Worm (Caenorhabditis elegans): Measurements from ENCODE around the gene gldc-1.

Gene gldc-1

ce11 chrII:6047639-6048159 lies 2.5 kb upstream of the gldc-1 start, which contains the start of the genes R12C12.6 and ran-5 (continued):
- TF ChIP-seq zim-3 (tag; optimal IDR thresholded peaks at IDR 0.05) = no peak
- TF ChIP-seq chd-7 (tag; optimal IDR thresholded peaks at IDR 0.05) = peak; percentile 21
- TF ChIP-seq gei-17 (GFP tag; optimal IDR thresholded peaks at IDR 0.05) = peak; percentile 17

- no peak for TF ChIP-seq fkh-3 (tag; optimal IDR thresholded peaks at IDR 0.05)
- no peak for TF ChIP-seq unc-62 (GFP tag; optimal IDR thresholded peaks at IDR 0.05)
- no peak for TF ChIP-seq tbp1 (GFP tag; optimal IDR thresholded peaks at IDR 0.05)
- no peak for TF ChIP-seq lir-1 (GFP tag; conservative IDR thresholded peaks at IDR 0.05)
- no peak for TF ChIP-seq efl-1 (GFP tag; optimal IDR thresholded peaks at IDR 0.05)
- no peak for TF ChIP-seq K12H6.12 (tag; optimal IDR thresholded peaks at IDR 0.05)
- no peak for TF ChIP-seq lin-40 (tag; optimal IDR thresholded peaks at IDR 0.05)
- TF ChIP-seq ztf-6 (GFP tag; IDR thresholded peaks at IDR 0.05) = no peak
- no peak for TF ChIP-seq F33H1.4 (GFP tag; IDR thresholded peaks at IDR 0.05)
- no peak for TF ChIP-seq B0019.2 (GFP tag; conservative IDR thresholded peaks at IDR 0.05)
- no peak for TF ChIP-seq ztf-3 (GFP tag; optimal IDR thresholded peaks at IDR 0.05)
- TF ChIP-seq gei-17 (GFP tag; optimal IDR thresholded peaks at IDR 0.05) = no peak
- TF ChIP-seq ceh-40 (GFP tag; IDR thresholded peaks at IDR 0.05) = no peak
- no peak for TF ChIP-seq lsl-1 (GFP tag; optimal IDR thresholded peaks at IDR 0.05)
- TF ChIP-seq Y56A3A.18 (GFP tag; IDR thresholded peaks at IDR 0.05) = no peak
- TF ChIP-seq ama-1 (optimal IDR thresholded peaks at IDR 0.05) = no peak
- peak in 1 of 2 experiments; percentile 7 for TF ChIP-seq ama-1 (GFP tag; optimal IDR thresholded peaks at IDR 0.05)
- 0 out of 2 replicates have a peak, but pooled peaks have one; percentile 25 for TF ChIP-seq dox-1 (GFP tag; IDR thresholded peaks at IDR 0.05)
- TF ChIP-seq Y95B8A.8 (GFP tag; IDR thresholded peaks at IDR 0.05) = no peak
- peak; percentile 75 for TF ChIP-seq ztf-18 (tag; optimal IDR thresholded peaks at IDR 0.05)
- no peak for TF ChIP-seq tlf-1 (GFP tag; optimal IDR thresholded peaks at IDR 0.05)
- TF ChIP-seq rpc-1 (optimal IDR thresholded peaks at IDR 0.05) = no peak
- TF ChIP-seq rpc-1 (tag; optimal IDR thresholded peaks at IDR 0.05) = no peak
- TF ChIP-seq sea-2 (GFP tag; IDR thresholded peaks at IDR 0.05) = no peak
- TF ChIP-seq nhr-80 (tag; optimal IDR thresholded peaks at IDR 0.05) = peak; percentile 74
- no peak for TF ChIP-seq sptf-2 (GFP tag; optimal IDR thresholded peaks at IDR 0.05)
- no peak for TF ChIP-seq ceh-58 (GFP tag; IDR thresholded peaks at IDR 0.05)
- TF ChIP-seq ceh-27 (GFP tag; optimal IDR thresholded peaks at IDR 0.05) = no peak
- TF ChIP-seq xnd-1 (tag; optimal IDR thresholded peaks at IDR 0.05) = no peak
- TF ChIP-seq nhr-90 (tag; optimal IDR thresholded peaks at IDR 0.05) = no peak
- no peak for TF ChIP-seq rcor-1 (GFP tag; IDR thresholded peaks at IDR 0.05)
- TF ChIP-seq him-1 (tag; optimal IDR thresholded peaks at IDR 0.05) = no peak
- TF ChIP-seq ztf-28 (GFP tag; IDR thresholded peaks at IDR 0.05) = no peak
- TF ChIP-seq F22D6.2 (tag; optimal IDR thresholded peaks at IDR 0.05) = no peak
- no peak for TF ChIP-seq somi-1 (GFP tag; optimal IDR thresholded peaks at IDR 0.05)
- TF ChIP-seq nhr-120 (GFP tag; IDR thresholded peaks at IDR 0.05) = no peak
- TF ChIP-seq F49E8.2 (tag; optimal IDR thresholded peaks at IDR 0.05; ENCODE audit: insufficient read depth) = no peak
- TF ChIP-seq snpc-1.1 (tag; optimal IDR thresholded peaks at IDR 0.05; ENCODE audit: insufficient read depth) = no peak
- TF ChIP-seq B0336.3 (GFP tag; IDR thresholded peaks at IDR 0.05) = no peak
- no peak for TF ChIP-seq ccch-3 (GFP tag; optimal IDR thresholded peaks at IDR 0.05)
- TF ChIP-seq ZK185.1 (tag; optimal IDR thresholded peaks at IDR 0.05; ENCODE audit: poor library complexity, severe bottlenecking) = peak; percentile 6
- TF ChIP-seq F57C9.4 (tag; optimal IDR thresholded peaks at IDR 0.05) = no peak
- no peak for TF ChIP-seq cebp-1 (GFP tag; IDR thresholded peaks at IDR 0.05)
- peak; percentile 1 for TF ChIP-seq cebp-1 (tag; optimal IDR thresholded peaks at IDR 0.05)
- TF ChIP-seq zfh-2 (GFP tag; conservative IDR thresholded peaks at IDR 0.05) = no peak
- TF ChIP-seq mcd-1 (GFP tag; IDR thresholded peaks at IDR 0.05) = no peak
- no peak for TF ChIP-seq attf-5 (GFP tag; optimal IDR thresholded peaks at IDR 0.05)
Observed at ce11 chrII:6049546-6049945, 674 bp upstream of the gldc-1 start.
